Worm (Caenorhabditis elegans) whole organism, mixed stage, embryonic: ENCODE results near the gene sago-1.

ENCODE experiments used
- ham-2 ChIP-seq: fragments of 200-800 bp; sonication (Bioruptor generic); optimal IDR thresholded peaks from 2 replicates; lab custom pipeline; 2018; ENCODE audit warnings: mild to moderate bottlenecking, missing genetic modification characterization, missing compliant biosample characterization
- pha-4 ChIP-seq: fragments of 150-350 bp; optimal IDR thresholded peaks from 2 replicates; lab custom pipeline; 2018; ENCODE audit warnings: missing biosample characterization, missing genetic modification reagents, missing genetic modification characterization
- unc-62 ChIP-seq: fragments of 150-350 bp; optimal IDR thresholded peaks from 2 replicates; lab custom pipeline; 2014; ENCODE audit warnings: missing biosample characterization, missing genetic modification reagents, missing genetic modification characterization

DNA sequence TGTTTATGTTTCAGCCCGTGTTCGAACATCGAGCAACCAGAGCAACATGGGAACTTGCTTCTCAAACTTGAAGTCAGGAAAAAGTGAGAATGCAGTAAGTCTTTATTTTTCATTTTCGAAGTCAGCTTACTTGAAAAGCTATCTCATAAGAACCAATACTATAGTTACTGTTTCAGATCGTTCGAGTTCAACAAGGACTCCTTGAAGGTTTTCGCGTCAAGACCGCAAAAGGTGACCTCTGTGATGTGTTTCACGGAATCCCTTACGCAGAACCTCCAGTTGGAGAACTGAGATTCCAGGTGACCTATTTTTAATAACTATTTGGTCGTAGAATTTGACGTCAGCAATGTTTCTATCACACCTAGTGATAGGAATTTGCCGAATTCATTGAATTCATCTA lies 20.0 kb downstream of the sago-1 start:
- TF ChIP-seq ham-2 (GFP tag; lab: Kevin White, UChicago), result no peak
- no peak for TF ChIP-seq pha-4 (tag; lab: Kevin White, UChicago)
- TF ChIP-seq unc-62 (GFP tag; lab: Kevin White, UChicago), result no peak
